Fruit fly (Drosophila melanogaster): ENCODE measurements around the gene CG34382.
A peak's percentile ranks its signal among the peaks of the same experiment; 100 is the strongest.

CG34382 gene

dm6 chr3L:9898355-9898754 is 19.6 kb downstream of the CG34382 start, which contains the start of the genes CG6707 and CG46387 (continued):
- TF ChIP-seq Optix (GFP tag; IDR thresholded peaks at IDR 0.05) = no peak
- TF ChIP-seq NC2α (GFP tag; optimal IDR thresholded peaks at IDR 0.05) = no peak
- no peak for TF ChIP-seq CTCF (GFP tag; optimal IDR thresholded peaks at IDR 0.05)
- no peak for TF ChIP-seq al (GFP tag; IDR thresholded peaks at IDR 0.05)
- TF ChIP-seq CG31388 (GFP tag; optimal IDR thresholded peaks at IDR 0.05) = no peak
- no peak for TF ChIP-seq CG12071 (GFP tag; optimal IDR thresholded peaks at IDR 0.05)
- TF ChIP-seq inv (GFP tag; IDR thresholded peaks at IDR 0.05; ENCODE audit: partially characterized antibody) = peak; percentile 24; the same call in 1 of the 2 replicates
- no peak for TF ChIP-seq CG9215 (GFP tag; IDR thresholded peaks at IDR 0.05)
- TF ChIP-seq Ravus (GFP tag; IDR thresholded peaks at IDR 0.05) = no peak
- peak; percentile 36 for TF ChIP-seq zen (tag; optimal IDR thresholded peaks at IDR 0.05)
- TF ChIP-seq Aef1 (GFP tag; IDR thresholded peaks at IDR 0.05) = no peak
- TF ChIP-seq Atf6 (GFP tag; IDR thresholded peaks at IDR 0.05) = no peak
- 0 out of 2 replicates have a peak, but pooled peaks have one; percentile 17 for TF ChIP-seq CG14441 (GFP tag; IDR thresholded peaks at IDR 0.05)
- TF ChIP-seq MBD-R2 (GFP tag; IDR thresholded peaks at IDR 0.05) = peak; percentile 79
- TF ChIP-seq esg (GFP tag; conservative IDR thresholded peaks at IDR 0.05) = no peak
- no peak for TF ChIP-seq ERR (GFP tag; optimal IDR thresholded peaks at IDR 0.05)
- TF ChIP-seq CG13123 (GFP tag; optimal IDR thresholded peaks at IDR 0.05) = no peak
- peak; percentile 36 for TF ChIP-seq Sry-δ (GFP tag; optimal IDR thresholded peaks at IDR 0.05)
- no peak for TF ChIP-seq Deaf1 (tag; optimal IDR thresholded peaks at IDR 0.05)
- TF ChIP-seq Dref (GFP tag; IDR thresholded peaks at IDR 0.05) = peak; percentile 39
- no peak for TF ChIP-seq CG1529 (GFP tag; optimal IDR thresholded peaks at IDR 0.05)
- no peak for TF ChIP-seq Hr51 (GFP tag; optimal IDR thresholded peaks at IDR 0.05)
- TF ChIP-seq CG9437 (GFP tag; optimal IDR thresholded peaks at IDR 0.05) = no peak
- no peak for TF ChIP-seq klu (GFP tag; IDR thresholded peaks at IDR 0.05)
- no peak for TF ChIP-seq Ssrp (tag; optimal IDR thresholded peaks at IDR 0.05)
- no peak for TF ChIP-seq CG6765 (GFP tag; optimal IDR thresholded peaks at IDR 0.05)
- no peak for TF ChIP-seq gce (GFP tag; IDR thresholded peaks at IDR 0.05)
- peak; percentile 52 for TF ChIP-seq Dp (GFP tag; optimal IDR thresholded peaks at IDR 0.05)
- TF ChIP-seq Poxn (GFP tag; IDR thresholded peaks at IDR 0.05) = no peak
- no peak for TF ChIP-seq ci (GFP tag; IDR thresholded peaks at IDR 0.05)
- no peak for TF ChIP-seq zen2 (GFP tag; IDR thresholded peaks at IDR 0.05; ENCODE audit: partially characterized antibody)
- no peak for TF ChIP-seq exex (tag; optimal IDR thresholded peaks at IDR 0.05)
- TF ChIP-seq Dll (GFP tag; IDR thresholded peaks at IDR 0.05; ENCODE audit: partially characterized antibody) = peak; percentile 19; the same call in 1 of the 4 replicates
- TF ChIP-seq CG18619 (GFP tag; optimal IDR thresholded peaks at IDR 0.05) = no peak
- TF ChIP-seq bbx (GFP tag; IDR thresholded peaks at IDR 0.05; ENCODE audit: partially characterized antibody) = peak; percentile 18; the same call in 1 of the 2 replicates
- no peak for TF ChIP-seq sim (GFP tag; IDR thresholded peaks at IDR 0.05)
- peak; percentile 4 for TF ChIP-seq CG9817 (tag; optimal IDR thresholded peaks at IDR 0.05)
- no peak for TF ChIP-seq tin (GFP tag; optimal IDR thresholded peaks at IDR 0.05)
- TF ChIP-seq pb (GFP tag; optimal IDR thresholded peaks at IDR 0.05) = no peak
- peak; percentile 23 for TF ChIP-seq sens (GFP tag)
- no peak for TF ChIP-seq unpg (GFP tag; optimal IDR thresholded peaks at IDR 0.05)
- no peak for TF ChIP-seq CG11093 (GFP tag; IDR thresholded peaks at IDR 0.05)
- TF ChIP-seq nerfin-1 (tag; optimal IDR thresholded peaks at IDR 0.05) = no peak
- TF ChIP-seq CG11247 (GFP tag; IDR thresholded peaks at IDR 0.05) = no peak
- no peak for TF ChIP-seq tx (GFP tag; optimal IDR thresholded peaks at IDR 0.05)
- TF ChIP-seq peb (GFP tag; IDR thresholded peaks at IDR 0.05) = no peak
- TF ChIP-seq Dbx (GFP tag; IDR thresholded peaks at IDR 0.05) = peak; percentile 54; the same call in 1 of the 3 replicates
- TF ChIP-seq odd (GFP tag; optimal IDR thresholded peaks at IDR 0.05) = no peak
- no peak for TF ChIP-seq CG6813 (GFP tag; optimal IDR thresholded peaks at IDR 0.05)
- TF ChIP-seq CG4282 (GFP tag; optimal IDR thresholded peaks at IDR 0.05) = no peak
- no peak for TF ChIP-seq wek (GFP tag; optimal IDR thresholded peaks at IDR 0.05)
- peak; percentile 34 for TF ChIP-seq mam (GFP tag; optimal IDR thresholded peaks at IDR 0.05)
- no peak for TF ChIP-seq Mrtf (GFP tag; IDR thresholded peaks at IDR 0.05)
